Worm (Caenorhabditis elegans) whole organism, L4 larva: ENCODE data around the gene idpb-5.

Experiments used
- F10B5.3 ChIP-seq: sonication (generic microtip); optimal IDR thresholded peaks from 2 replicates; lab custom pipeline; 2016; ENCODE audit warnings: mild to moderate bottlenecking, missing genetic modification characterization, missing compliant biosample characterization
- R02D3.7 ChIP-seq: fragments of 150-350 bp; sonication (generic microtip); optimal IDR thresholded peaks from 3 replicates; lab custom pipeline; 2014; ENCODE audit warnings: missing biosample characterization, missing genetic modification characterization
- T20F7.1 ChIP-seq: fragments of 200-800 bp; sonication (Bioruptor generic); optimal IDR thresholded peaks from 2 replicates; lab custom pipeline; 2018; ENCODE audit warnings: mild to moderate bottlenecking, missing genetic modification characterization, missing compliant biosample characterization
- Y48G9A.11 ChIP-seq: fragments of 200-800 bp; sonication (Bioruptor generic); IDR thresholded peaks from 2 replicates; pipeline ENCODE4 v1.3.6; 2022; ENCODE audit warnings: missing genetic modification reagents, missing genetic modification characterization, missing compliant biosample characterization
- Y5F2A.4 ChIP-seq: fragments of 200-800 bp; sonication (Bioruptor generic); optimal IDR thresholded peaks from 2 replicates; lab custom pipeline; 2018; ENCODE audit warnings: mild to moderate bottlenecking, missing genetic modification characterization, missing compliant biosample characterization
- Y75B8A.6 ChIP-seq: fragments of 200-800 bp; sonication (Bioruptor generic); IDR thresholded peaks from 2 replicates; pipeline ENCODE4 v1.3.6; 2022; ENCODE audit warnings: missing genetic modification reagents, missing genetic modification characterization, missing compliant biosample characterization
- ZK546.5 ChIP-seq, 2 experiments: sonication (generic microtip); optimal IDR thresholded peaks; 2 replicates each; lab custom pipeline; 2017; ENCODE audit warnings: missing biosample characterization in 2 of 2, missing genetic modification characterization in 2 of 2
- ama-1 ChIP-seq: fragments of 150-350 bp; optimal IDR thresholded peaks from 2 replicates; lab custom pipeline; 2014; ENCODE audit warnings: inconsistent platforms, mixed read lengths
- arid-1 ChIP-seq: fragments of 200-800 bp; sonication (Bioruptor generic); conservative IDR thresholded peaks from 2 replicates; pipeline ENCODE4 v1.3.6; 2022; ENCODE audit warnings: missing genetic modification reagents, missing genetic modification characterization, missing compliant biosample characterization
- ceh-28 ChIP-seq: fragments of 150-350 bp; optimal IDR thresholded peaks from 2 replicates; lab custom pipeline; 2014; ENCODE audit warnings: missing biosample characterization, missing genetic modification reagents, missing genetic modification characterization
- ceh-44 ChIP-seq: fragments of 200-800 bp; sonication (Bioruptor generic); IDR thresholded peaks from 2 replicates; pipeline ENCODE4 v1.3.6; 2022; ENCODE audit warnings: missing genetic modification reagents, missing genetic modification characterization, missing compliant biosample characterization
- ces-1 ChIP-seq: fragments of 150-350 bp; sonication (generic microtip); optimal IDR thresholded peaks from 4 replicates; lab custom pipeline; 2014; ENCODE audit warnings: missing biosample characterization, missing genetic modification reagents, missing genetic modification characterization
- cey-2 ChIP-seq: sonication (generic microtip); optimal IDR thresholded peaks from 3 replicates; lab custom pipeline; 2017; ENCODE audit warnings: missing genetic modification characterization, mild to moderate bottlenecking, missing compliant biosample characterization, antibody characterized with exemption, borderline replicate concordance; ENCODE audit not compliant: insufficient read depth
- daf-12 ChIP-seq: fragments of 150-350 bp; optimal IDR thresholded peaks from 2 replicates; lab custom pipeline; 2014; ENCODE audit warnings: missing biosample characterization, missing genetic modification reagents, missing genetic modification characterization
- daf-16 ChIP-seq, 3 experiments: sonication (generic microtip); optimal IDR thresholded peaks; 2 replicates each; lab custom pipeline; 2016 to 2017; ENCODE audit warnings: missing genetic modification characterization in 3 of 3, missing genetic modification reagents in 3 of 3, mild to moderate bottlenecking in 2 of 3, missing compliant biosample characterization in 2 of 3, missing biosample characterization in 1 of 3, moderate library complexity in 1 of 3
- daf-19 ChIP-seq: fragments of 200-800 bp; sonication (Bioruptor generic); conservative IDR thresholded peaks from 2 replicates; pipeline ENCODE4 v1.3.6; 2022; ENCODE audit warnings: missing genetic modification characterization, missing compliant biosample characterization
- dmd-6 ChIP-seq: fragments of 200-800 bp; sonication (Bioruptor generic); IDR thresholded peaks from 2 replicates; pipeline ENCODE4 v1.3.6; 2022; ENCODE audit warnings: missing genetic modification reagents, missing genetic modification characterization, missing compliant biosample characterization
- dmd-8 ChIP-seq: fragments of 200-800 bp; sonication (Bioruptor generic); IDR thresholded peaks from 2 replicates; pipeline ENCODE4 v1.3.6; 2022; ENCODE audit warnings: missing genetic modification characterization, missing compliant biosample characterization
- dpl-1 ChIP-seq: fragments of 150-350 bp; optimal IDR thresholded peaks from 2 replicates; lab custom pipeline; 2014; ENCODE audit warnings: missing biosample characterization, missing genetic modification reagents, missing genetic modification characterization
- dve-1 ChIP-seq: sonication (generic microtip); optimal IDR thresholded peaks from 2 replicates; lab custom pipeline; 2017; ENCODE audit warnings: antibody characterized with exemption, mild to moderate bottlenecking, missing genetic modification characterization, missing compliant biosample characterization; ENCODE audit not compliant: insufficient read depth
- gei-8 ChIP-seq: fragments of 200-800 bp; sonication (Bioruptor generic); optimal IDR thresholded peaks from 2 replicates; lab custom pipeline; 2018; ENCODE audit warnings: mild to moderate bottlenecking, missing genetic modification characterization, missing compliant biosample characterization
- hmg-1.1 ChIP-seq: fragments of 200-800 bp; sonication (Bioruptor generic); IDR thresholded peaks from 2 replicates; pipeline ENCODE4 v1.3.6; 2022; ENCODE audit warnings: missing genetic modification reagents, missing genetic modification characterization, missing compliant biosample characterization
- jun-1 ChIP-seq: fragments of 150-350 bp; optimal IDR thresholded peaks from 2 replicates; lab custom pipeline; 2014; ENCODE audit warnings: missing biosample characterization, missing genetic modification reagents, missing genetic modification characterization
- lin-1 ChIP-seq: fragments of 200-800 bp; sonication (Bioruptor generic); IDR thresholded peaks from 2 replicates; pipeline ENCODE4 v1.3.6; 2022; ENCODE audit warnings: missing genetic modification reagents, missing genetic modification characterization, missing compliant biosample characterization
- lin-13 ChIP-seq: fragments of 150-350 bp; optimal IDR thresholded peaks from 2 replicates; lab custom pipeline; 2014; ENCODE audit warnings: missing biosample characterization, missing genetic modification reagents, missing genetic modification characterization
- lin-15B ChIP-seq: fragments of 150-350 bp; sonication (generic microtip); optimal IDR thresholded peaks from 3 replicates; lab custom pipeline; 2014; ENCODE audit warnings: missing biosample characterization, missing genetic modification characterization
- lin-29 ChIP-seq: fragments of 200-800 bp; sonication (Bioruptor generic); IDR thresholded peaks from 2 replicates; pipeline ENCODE4 v1.3.6; 2022; ENCODE audit warnings: missing genetic modification reagents, missing genetic modification characterization, missing compliant biosample characterization
- lin-39 ChIP-seq: fragments of 150-350 bp; optimal IDR thresholded peaks from 2 replicates; lab custom pipeline; 2014; ENCODE audit warnings: missing biosample characterization, missing genetic modification reagents, missing genetic modification characterization
- lir-3 ChIP-seq: sonication (generic microtip); optimal IDR thresholded peaks from 2 replicates; lab custom pipeline; 2016; ENCODE audit warnings: mild to moderate bottlenecking, missing genetic modification characterization, missing compliant biosample characterization
- mdt-29 ChIP-seq: fragments of 200-800 bp; sonication (Bioruptor generic); IDR thresholded peaks from 2 replicates; pipeline ENCODE4 v1.3.6; 2022; ENCODE audit warnings: missing genetic modification reagents, missing genetic modification characterization, missing compliant biosample characterization
- mep-1 ChIP-seq: fragments of 150-350 bp; sonication (generic microtip); optimal IDR thresholded peaks from 3 replicates; lab custom pipeline; 2014; ENCODE audit warnings: missing biosample characterization, missing genetic modification characterization
- mxl-3 ChIP-seq: fragments of 200-800 bp; sonication (Bioruptor generic); optimal IDR thresholded peaks from 2 replicates; lab custom pipeline; 2018; ENCODE audit warnings: mild to moderate bottlenecking, missing genetic modification characterization, missing compliant biosample characterization
- nhr-10 ChIP-seq: fragments of 150-350 bp; optimal IDR thresholded peaks from 2 replicates; lab custom pipeline; 2014; ENCODE audit warnings: missing biosample characterization, missing genetic modification characterization
- nhr-11 ChIP-seq: fragments of 150-350 bp; optimal IDR thresholded peaks from 2 replicates; lab custom pipeline; 2014; ENCODE audit warnings: missing biosample characterization, missing genetic modification characterization
- nhr-111 ChIP-seq: fragments of 200-800 bp; sonication (Bioruptor generic); optimal IDR thresholded peaks from 2 replicates; lab custom pipeline; 2018; ENCODE audit warnings: mild to moderate bottlenecking, missing genetic modification characterization, missing compliant biosample characterization
- nhr-237 ChIP-seq: sonication (generic microtip); optimal IDR thresholded peaks from 2 replicates; lab custom pipeline; 2017; ENCODE audit warnings: missing biosample characterization, missing genetic modification characterization
- nhr-28 ChIP-seq: fragments of 150-350 bp; optimal IDR thresholded peaks from 2 replicates; lab custom pipeline; 2014; ENCODE audit warnings: missing biosample characterization, missing genetic modification characterization
- nhr-41 ChIP-seq: fragments of 200-800 bp; sonication (Bioruptor generic); IDR thresholded peaks from 2 replicates; pipeline ENCODE4 v1.3.6; 2022; ENCODE audit warnings: missing genetic modification reagents, missing genetic modification characterization, missing compliant biosample characterization
- nhr-77 ChIP-seq: fragments of 150-350 bp; optimal IDR thresholded peaks from 2 replicates; lab custom pipeline; 2014; ENCODE audit warnings: missing biosample characterization, missing genetic modification characterization
- php-3 ChIP-seq: fragments of 200-800 bp; sonication (Bioruptor generic); IDR thresholded peaks from 2 replicates; pipeline ENCODE4 v1.3.6; 2022; ENCODE audit warnings: missing genetic modification reagents, missing genetic modification characterization, missing compliant biosample characterization
- pqm-1 ChIP-seq: sonication (generic microtip); optimal IDR thresholded peaks from 2 replicates; lab custom pipeline; 2017; ENCODE audit warnings: missing biosample characterization, missing genetic modification characterization
- rbr-2 ChIP-seq: sonication (generic microtip); optimal IDR thresholded peaks from 2 replicates; lab custom pipeline; 2016; ENCODE audit warnings: missing genotype, missing genetic modification characterization, missing compliant biosample characterization
- sdz-12 ChIP-seq: fragments of 200-800 bp; sonication (Bioruptor generic); optimal IDR thresholded peaks from 2 replicates; lab custom pipeline; 2018; ENCODE audit warnings: mild to moderate bottlenecking, missing genetic modification characterization, missing compliant biosample characterization
- snpc-1.2 ChIP-seq: fragments of 200-800 bp; sonication (Bioruptor generic); IDR thresholded peaks from 2 replicates; pipeline ENCODE4 v1.3.6; 2022; ENCODE audit warnings: missing genetic modification reagents, missing genetic modification characterization, missing compliant biosample characterization
- snpc-4 ChIP-seq: fragments of 150-350 bp; optimal IDR thresholded peaks from 2 replicates; lab custom pipeline; 2014; ENCODE audit warnings: missing biosample characterization, missing genetic modification characterization
- spr-3 ChIP-seq: fragments of 200-800 bp; sonication (Bioruptor generic); optimal IDR thresholded peaks from 2 replicates; lab custom pipeline; 2018; ENCODE audit warnings: mild to moderate bottlenecking, missing genetic modification characterization, missing compliant biosample characterization
- tag-97 ChIP-seq: fragments of 200-800 bp; sonication (Bioruptor generic); IDR thresholded peaks from 2 replicates; pipeline ENCODE4 v1.3.6; 2022; ENCODE audit warnings: missing genetic modification characterization, missing compliant biosample characterization
- unc-39 ChIP-seq: sonication (generic microtip); optimal IDR thresholded peaks from 2 replicates; lab custom pipeline; 2017; ENCODE audit warnings: missing biosample characterization, missing genetic modification characterization
- vab-7 ChIP-seq: fragments of 200-800 bp; sonication (Bioruptor generic); IDR thresholded peaks from 2 replicates; pipeline ENCODE4 v1.3.6; 2022; ENCODE audit warnings: missing genetic modification reagents, missing genetic modification characterization, missing compliant biosample characterization
- zfp-2 ChIP-seq: sonication (generic microtip); optimal IDR thresholded peaks from 2 replicates; lab custom pipeline; 2016; ENCODE audit warnings: mild to moderate bottlenecking, missing genetic modification characterization, missing compliant biosample characterization
- zfp-3 ChIP-seq: fragments of 200-800 bp; sonication (Bioruptor generic); conservative IDR thresholded peaks from 2 replicates; pipeline ENCODE4 v1.3.6; 2022; ENCODE audit warnings: missing genetic modification reagents, missing genetic modification characterization, missing compliant biosample characterization
- zip-11 ChIP-seq: fragments of 200-800 bp; sonication (Bioruptor generic); IDR thresholded peaks from 2 replicates; pipeline ENCODE4 v1.3.6; 2022; ENCODE audit warnings: missing genetic modification characterization, missing compliant biosample characterization

idpb-5 gene

ce11 chrV:11820551-11820950, 18.8 kb upstream of the idpb-5 start:
- no peak for TF ChIP-seq sdz-12 (GFP tag; lab: Kevin White, UChicago)
- TF ChIP-seq ceh-28: no peak
- TF ChIP-seq Y48G9A.11 (GFP tag; lab: Robert Waterston, UW): no peak
- TF ChIP-seq cey-2: no peak
- no peak for TF ChIP-seq lin-13 (GFP tag; lab: Kevin White, UChicago)
- TF ChIP-seq nhr-237 (tag; lab: Kevin White, UChicago): no peak
- TF ChIP-seq nhr-11 (tag; lab: Kevin White, UChicago): no peak
- no peak for TF ChIP-seq spr-3 (GFP tag; lab: Kevin White, UChicago)
- TF ChIP-seq daf-19: no peak
- TF ChIP-seq nhr-111 (GFP tag; lab: Kevin White, UChicago): no peak
- no peak for TF ChIP-seq hmg-1.1 (GFP tag; lab: Robert Waterston, UW)
- peak; percentile 54 for TF ChIP-seq pqm-1
- TF ChIP-seq lir-3: no peak
- no peak for TF ChIP-seq snpc-1.2 (GFP tag; lab: Robert Waterston, UW)
- no peak for TF ChIP-seq daf-12 (tag; lab: Kevin White, UChicago)
- 0 out of 2 replicates have a peak, but pooled peaks have one; percentile 31 for TF ChIP-seq zfp-3 (GFP tag; lab: Robert Waterston, UW)
- TF ChIP-seq lin-29 (GFP tag; lab: Robert Waterston, UW): no peak
- TF ChIP-seq T20F7.1 (GFP tag; lab: Kevin White, UChicago): no peak
- peak; percentile 32 for TF ChIP-seq dve-1
- no peak for TF ChIP-seq dmd-8
- no peak for TF ChIP-seq Y5F2A.4 (GFP tag; lab: Kevin White, UChicago)
- TF ChIP-seq dmd-6: peak; percentile 57
- TF ChIP-seq mxl-3: no peak
- TF ChIP-seq R02D3.7 (tag; lab: Kevin White, UChicago): no peak
- no peak for TF ChIP-seq zfp-2 (tag; lab: Kevin White, UChicago)
- no peak for TF ChIP-seq vab-7 (GFP tag; lab: Robert Waterston, UW)
- TF ChIP-seq lin-15B (tag; lab: Kevin White, UChicago): no peak
- TF ChIP-seq nhr-10: no peak
- TF ChIP-seq daf-16 (GFP tag; optimal IDR thresholded peaks at IDR 0.05; lab: Kevin White, UChicago): no peak
- peak; percentile 23 for TF ChIP-seq daf-16 (tag; optimal IDR thresholded peaks at IDR 0.05; lab: Kevin White, UChicago)
- no peak for TF ChIP-seq ama-1 (lab: Kevin White, UChicago)
- TF ChIP-seq unc-39: no peak
- TF ChIP-seq nhr-28: peak; percentile 68
- TF ChIP-seq Y75B8A.6: no peak
- TF ChIP-seq snpc-4 (tag; lab: Kevin White, UChicago): no peak
- TF ChIP-seq arid-1 (GFP tag; lab: Robert Waterston, UW): no peak
- no peak for TF ChIP-seq nhr-41 (GFP tag; lab: Robert Waterston, UW)
- peak; percentile 43; the same call in 1 of the 2 replicates for TF ChIP-seq mdt-29 (GFP tag; lab: Robert Waterston, UW)
- TF ChIP-seq F10B5.3 (tag; lab: Kevin White, UChicago): no peak
- no peak for TF ChIP-seq lin-1 (GFP tag; lab: Robert Waterston, UW)
- no peak for TF ChIP-seq tag-97 (GFP tag; lab: Robert Waterston, UW)
- no peak for TF ChIP-seq php-3 (GFP tag; lab: Robert Waterston, UW)
- no peak for TF ChIP-seq zip-11 (GFP tag; lab: Robert Waterston, UW)
- TF ChIP-seq nhr-77 (tag; lab: Kevin White, UChicago): peak; percentile 28
- no peak for TF ChIP-seq ces-1
- TF ChIP-seq jun-1 (tag; lab: Kevin White, UChicago): no peak
- no peak for TF ChIP-seq ZK546.5 (tag; optimal IDR thresholded peaks at IDR 0.05; lab: Kevin White, UChicago)
- no peak for TF ChIP-seq gei-8
- no peak for TF ChIP-seq ceh-44 (GFP tag; lab: Robert Waterston, UW)
- TF ChIP-seq mep-1 (tag; lab: Kevin White, UChicago): no peak
- TF ChIP-seq lin-39 (tag; lab: Kevin White, UChicago): no peak
- no peak for TF ChIP-seq dpl-1 (GFP tag; lab: Kevin White, UChicago)
- TF ChIP-seq rbr-2 (tag; lab: Kevin White, UChicago): no peak
